Fruit fly (Drosophila melanogaster): ENCODE data around the gene CG15155.

CG15155 gene

dm6 chr2L:18152172-18152639 is 2.4 kb upstream of the CG15155 start, which contains the start of gene Socs36E:
Gene Socs36E (minus strand): TSS chr2L:18152417.
- TF ChIP-seq psq (GFP tag; optimal IDR thresholded peaks at IDR 0.05) (peak; percentile 13), sv (GFP tag; optimal IDR thresholded peaks at IDR 0.05) (peak; percentile 4), CG9705 (GFP tag; optimal IDR thresholded peaks at IDR 0.05) (no peak), Myc (optimal IDR thresholded peaks at IDR 0.05) (peak; percentile 93), Sp1 (GFP tag; optimal IDR thresholded peaks at IDR 0.05) (peak; percentile 5), foxo (GFP tag; optimal IDR thresholded peaks at IDR 0.05) (peak in 1 of 2 experiments; percentile 13), rgr (GFP tag; optimal IDR thresholded peaks at IDR 0.05) (peak; percentile 21), Jra (GFP tag; optimal IDR thresholded peaks at IDR 0.05) (no peak), HLH106 (tag; optimal IDR thresholded peaks at IDR 0.05) (peak; percentile 8), Hr83 (GFP tag; optimal IDR thresholded peaks at IDR 0.05; ENCODE audit: poor library complexity, severe bottlenecking) (peak; percentile 42), Rel (GFP tag; optimal IDR thresholded peaks at IDR 0.05) (no peak), Rel (tag; optimal IDR thresholded peaks at IDR 0.05) (peak; percentile 70), dmrt93B (GFP tag; optimal IDR thresholded peaks at IDR 0.05) (no peak), Vsx2 (GFP tag; optimal IDR thresholded peaks at IDR 0.05; ENCODE audit: partially characterized antibody) (peak; percentile 35)

- TF ChIP-seq fru (GFP tag; optimal IDR thresholded peaks at IDR 0.05): peak; percentile 34
- no peak for TF ChIP-seq dsf (GFP tag; optimal IDR thresholded peaks at IDR 0.05; ENCODE audit: borderline replicate concordance)
- peak; percentile 17 for TF ChIP-seq sage (GFP tag; optimal IDR thresholded peaks at IDR 0.05)
- no peak for TF ChIP-seq usp (GFP tag; optimal IDR thresholded peaks at IDR 0.05)
- no peak for TF ChIP-seq lola (GFP tag; optimal IDR thresholded peaks at IDR 0.05)
- no peak for TF ChIP-seq pan (optimal IDR thresholded peaks at IDR 0.05)
- TF ChIP-seq brk (GFP tag; optimal IDR thresholded peaks at IDR 0.05): peak; percentile 58
- TF ChIP-seq sv (GFP tag; optimal IDR thresholded peaks at IDR 0.05): no peak
- peak; percentile 28 for TF ChIP-seq HLH106 (tag; optimal IDR thresholded peaks at IDR 0.05)
- peak; percentile 45 for TF ChIP-seq OdsH (GFP tag; optimal IDR thresholded peaks at IDR 0.05)
- TF ChIP-seq dmrt93B (GFP tag; optimal IDR thresholded peaks at IDR 0.05): no peak
- no peak for TF ChIP-seq Rel (GFP tag; optimal IDR thresholded peaks at IDR 0.05)
- TF ChIP-seq Rel (tag; optimal IDR thresholded peaks at IDR 0.05): peak; percentile 31
- TF ChIP-seq woc (GFP tag; optimal IDR thresholded peaks at IDR 0.05): peak; percentile 5
- TF ChIP-seq rgr (GFP tag; optimal IDR thresholded peaks at IDR 0.05): peak; percentile 60
- no peak for TF ChIP-seq CG32264 (GFP tag; optimal IDR thresholded peaks at IDR 0.05)
- no peak for TF ChIP-seq h (GFP tag; optimal IDR thresholded peaks at IDR 0.05)
- peak; percentile 0 for TF ChIP-seq psq (GFP tag; optimal IDR thresholded peaks at IDR 0.05)
- peak in 1 of 2 experiments; percentile 54 for TF ChIP-seq foxo (GFP tag; optimal IDR thresholded peaks at IDR 0.05)
Observed at dm6 chr2L:18153068-18153467, 1.6 kb upstream of the CG15155 start, which contains the start of gene CG17681. Gene CG17681 (plus strand): TSS chr2L:18153123.

dm6 chr2L:18155877-18156276 is 1.2 kb downstream of the CG15155 start, which contains the start of gene CG5783:
Gene CG5783 (plus strand): TSS chr2L:18156043.
- TF ChIP-seq Hnf4 (GFP tag; optimal IDR thresholded peaks at IDR 0.05) (no peak), dsf (GFP tag; optimal IDR thresholded peaks at IDR 0.05; ENCODE audit: borderline replicate concordance) (no peak), CG32264 (GFP tag; optimal IDR thresholded peaks at IDR 0.05) (no peak), Hr83 (GFP tag; optimal IDR thresholded peaks at IDR 0.05; ENCODE audit: poor library complexity, severe bottlenecking) (no peak), Dif (GFP tag; optimal IDR thresholded peaks at IDR 0.05; ENCODE audit: partially characterized antibody) (no peak), Dfd (GFP tag; optimal IDR thresholded peaks at IDR 0.05) (no peak), sage (GFP tag; optimal IDR thresholded peaks at IDR 0.05) (no peak)

DNA sequence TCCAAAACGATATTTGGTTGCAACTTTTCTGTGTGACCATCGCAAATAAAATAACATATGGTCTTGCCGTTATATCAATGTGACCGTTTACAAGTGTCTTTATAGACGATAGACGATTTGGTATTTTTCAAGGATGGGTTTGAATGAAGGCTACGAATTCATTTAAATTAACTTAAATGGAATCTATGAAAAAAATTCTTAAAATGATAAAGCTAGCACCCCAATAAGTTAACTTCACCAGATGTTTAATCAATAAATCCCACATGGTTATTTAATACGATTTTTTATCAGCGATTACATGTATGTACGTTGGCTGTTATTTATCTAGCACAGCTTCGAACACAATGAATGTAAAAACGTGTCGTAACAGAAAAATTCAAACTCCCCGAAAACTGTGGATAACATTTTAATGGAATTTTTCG is 4.0 kb downstream of the CG15155 start:
- peak; percentile 77 for TF ChIP-seq Myc (optimal IDR thresholded peaks at IDR 0.05)
- no peak for TF ChIP-seq Hr78 (GFP tag; optimal IDR thresholded peaks at IDR 0.05)

dm6 chr2L:18159172-18159571 is 4.5 kb downstream of the CG15155 start, which contains the start of gene JMJD4:
Gene JMJD4 (minus strand): TSS chr2L:18159272.
- TF ChIP-seq brk (GFP tag; optimal IDR thresholded peaks at IDR 0.05) (no peak), sv (GFP tag; optimal IDR thresholded peaks at IDR 0.05) (no peak), CG9705 (GFP tag; optimal IDR thresholded peaks at IDR 0.05) (no peak), Dfd (GFP tag; optimal IDR thresholded peaks at IDR 0.05) (peak; percentile 11)
